Fruit fly (Drosophila melanogaster) whole organism, wandering third instar larva: ENCODE results near the gene Fdx2.
A peak's percentile ranks its signal among the peaks of the same experiment; 100 is the strongest.

Experiments used
- Abd-B ChIP-seq: fragments of >200 bp; optimal IDR thresholded peaks from 2 replicates; lab custom pipeline; 2017; ENCODE audit warnings: missing biosample characterization, missing genetic modification characterization
- CG32264 ChIP-seq: fragments of 200-800 bp; sonication (Bioruptor generic); optimal IDR thresholded peaks from 2 replicates; lab custom pipeline; 2016; ENCODE audit warnings: missing biosample characterization, missing genetic modification characterization
- CG9705 ChIP-seq: fragments of 200-800 bp; sonication (Bioruptor generic); optimal IDR thresholded peaks from 2 replicates; lab custom pipeline; 2018; ENCODE audit warnings: missing biosample characterization, mild to moderate bottlenecking, missing genetic modification characterization
- CrebA ChIP-seq: fragments of 200-800 bp; sonication (Bioruptor generic); optimal IDR thresholded peaks from 2 replicates; lab custom pipeline; 2016; ENCODE audit warnings: missing biosample characterization, mild to moderate bottlenecking, missing genetic modification characterization, borderline replicate concordance
- Dfd ChIP-seq: fragments of >200 bp; optimal IDR thresholded peaks from 2 replicates; lab custom pipeline; 2017; ENCODE audit warnings: missing biosample characterization, missing genetic modification characterization
- Dif ChIP-seq: fragments of 200-275, 200-300 bp; sonication (Bioruptor generic); optimal IDR thresholded peaks from 2 replicates; lab custom pipeline; 2018; ENCODE audit warnings: missing biosample characterization, missing genetic modification characterization; ENCODE audit not compliant: partially characterized antibody
- GATAd ChIP-seq: sonication (Bioruptor generic); optimal IDR thresholded peaks from 2 replicates; lab custom pipeline; 2016; ENCODE audit warnings: missing biosample characterization, missing genetic modification characterization
- Hnf4 ChIP-seq: fragments of 200-800 bp; sonication (Bioruptor generic); optimal IDR thresholded peaks from 2 replicates; lab custom pipeline; 2016; ENCODE audit warnings: missing biosample characterization, mild to moderate bottlenecking, missing genetic modification characterization
- Hr78 ChIP-seq: fragments of >200 bp; optimal IDR thresholded peaks from 2 replicates; lab custom pipeline; 2017; ENCODE audit warnings: missing biosample characterization, missing genetic modification characterization
- Hr83 ChIP-seq: fragments of 200-300 bp; sonication (Bioruptor generic); optimal IDR thresholded peaks from 2 replicates; lab custom pipeline; 2016; ENCODE audit warnings: missing biosample characterization, mild to moderate bottlenecking, missing genetic modification characterization, moderate library complexity; ENCODE audit not compliant: poor library complexity, severe bottlenecking
- Jra ChIP-seq: sonication (Bioruptor generic); optimal IDR thresholded peaks from 2 replicates; lab custom pipeline; 2016; ENCODE audit warnings: missing biosample characterization, missing genetic modification characterization
- Mio ChIP-seq: sonication (Bioruptor generic); optimal IDR thresholded peaks from 2 replicates; lab custom pipeline; 2016; ENCODE audit warnings: missing biosample characterization, missing genetic modification characterization
- Myc ChIP-seq: fragments of >200 bp; optimal IDR thresholded peaks from 2 replicates; lab custom pipeline; 2017
- N ChIP-seq: fragments of >200 bp; optimal IDR thresholded peaks from 2 replicates; lab custom pipeline; 2018; ENCODE audit warnings: missing biosample characterization, missing external identifiers, missing genetic modification characterization
- OdsH ChIP-seq: fragments of 200-800 bp; sonication (Bioruptor generic); optimal IDR thresholded peaks from 2 replicates; lab custom pipeline; 2016; ENCODE audit warnings: missing biosample characterization, mild to moderate bottlenecking, missing genetic modification characterization
- Rel ChIP-seq, 2 experiments: fragments of 200-800 bp; sonication (Bioruptor generic) in 1 of 2; optimal IDR thresholded peaks; 2 replicates in 1 of 2; 3 replicates in 1 of 2; lab custom pipeline; 2016 to 2019; ENCODE audit warnings: mild to moderate bottlenecking in 2 of 2, missing biosample characterization in 2 of 2, missing genetic modification characterization in 2 of 2, moderate library complexity in 1 of 2
- Sp1 ChIP-seq: fragments of 200-800 bp; sonication (Bioruptor generic); optimal IDR thresholded peaks from 3 replicates; lab custom pipeline; 2019; ENCODE audit warnings: missing biosample characterization, mild to moderate bottlenecking, missing genetic modification characterization, moderate library complexity
- Vsx2 ChIP-seq: fragments of 200-300, 225-300 bp; sonication (Bioruptor generic); optimal IDR thresholded peaks from 2 replicates; lab custom pipeline; 2018; ENCODE audit warnings: missing biosample characterization, missing genetic modification characterization; ENCODE audit not compliant: partially characterized antibody
- br ChIP-seq: fragments of 200-800 bp; sonication (Bioruptor generic); optimal IDR thresholded peaks from 2 replicates; lab custom pipeline; 2016; ENCODE audit warnings: missing biosample characterization, missing genetic modification characterization
- brk ChIP-seq: fragments of 200-800 bp; sonication (Bioruptor generic); optimal IDR thresholded peaks from 2 replicates; lab custom pipeline; 2016; ENCODE audit warnings: missing biosample characterization, mild to moderate bottlenecking, missing genetic modification characterization
- dl ChIP-seq, 2 experiments: fragments of 175-275, 200-275 bp in 1 of 2; fragments of 200-275 bp in 1 of 2; sonication (Bioruptor generic); optimal IDR thresholded peaks; lab custom pipeline; 2018; ENCODE audit warnings: mild to moderate bottlenecking in 2 of 2, missing biosample characterization in 2 of 2, missing genetic modification characterization in 2 of 2, moderate library complexity in 2 of 2; ENCODE audit not compliant: partially characterized antibody in 2 of 2, insufficient read depth in 1 of 2
- dmrt93B ChIP-seq: fragments of 200-800 bp; sonication (Bioruptor generic); optimal IDR thresholded peaks from 2 replicates; lab custom pipeline; 2018; ENCODE audit warnings: missing biosample characterization, mild to moderate bottlenecking, missing genetic modification characterization
- dsf ChIP-seq: sonication (Bioruptor generic); optimal IDR thresholded peaks from 2 replicates; lab custom pipeline; 2016; ENCODE audit warnings: missing biosample characterization, missing genetic modification characterization, borderline replicate concordance
- ey ChIP-seq: fragments of 200-800 bp; sonication (Bioruptor generic); optimal IDR thresholded peaks from 2 replicates; lab custom pipeline; 2016; ENCODE audit warnings: missing biosample characterization, missing genetic modification characterization
- foxo ChIP-seq, 2 experiments: fragments of 200-800 bp; sonication (Bioruptor generic); optimal IDR thresholded peaks; 2 replicates in 1 of 2; 3 replicates in 1 of 2; lab custom pipeline; 2016 to 2017; ENCODE audit warnings: missing biosample characterization in 2 of 2, missing genetic modification characterization in 2 of 2
- fru ChIP-seq: fragments of 200-800 bp; sonication (Bioruptor generic); optimal IDR thresholded peaks from 3 replicates; lab custom pipeline; 2016; ENCODE audit warnings: missing biosample characterization, mild to moderate bottlenecking, missing genetic modification characterization
- h ChIP-seq: fragments of 200-800 bp; sonication (Bioruptor generic); optimal IDR thresholded peaks from 3 replicates; lab custom pipeline; 2016; ENCODE audit warnings: missing biosample characterization, mild to moderate bottlenecking, missing genetic modification characterization
- jim ChIP-seq: fragments of 175-275, 200-325 bp; sonication (Bioruptor generic); optimal IDR thresholded peaks from 2 replicates; lab custom pipeline; 2016; ENCODE audit warnings: missing biosample characterization, mild to moderate bottlenecking, missing genetic modification characterization
- lola ChIP-seq: fragments of >200 bp; optimal IDR thresholded peaks from 2 replicates; lab custom pipeline; 2017; ENCODE audit warnings: missing biosample characterization, missing genetic modification characterization
- pan ChIP-seq: fragments of >200 bp; optimal IDR thresholded peaks from 2 replicates; lab custom pipeline; 2017
- psq ChIP-seq: fragments of 200-800 bp; sonication (Bioruptor generic); optimal IDR thresholded peaks from 3 replicates; lab custom pipeline; 2017; ENCODE audit warnings: missing biosample characterization, mild to moderate bottlenecking, missing genetic modification characterization, moderate library complexity
- rgr ChIP-seq: fragments of 200-800 bp; sonication (Bioruptor generic); optimal IDR thresholded peaks from 3 replicates; lab custom pipeline; 2016; ENCODE audit warnings: missing biosample characterization, mild to moderate bottlenecking, missing genetic modification characterization
- sage ChIP-seq: fragments of 200-800 bp; sonication (Bioruptor generic); optimal IDR thresholded peaks from 2 replicates; lab custom pipeline; 2016; ENCODE audit warnings: missing biosample characterization, mild to moderate bottlenecking, missing genetic modification characterization
- sv ChIP-seq: fragments of 200-800 bp; sonication (Bioruptor generic); optimal IDR thresholded peaks from 3 replicates; lab custom pipeline; 2016; ENCODE audit warnings: missing biosample characterization, missing genetic modification characterization
- tai ChIP-seq: sonication (Bioruptor generic); optimal IDR thresholded peaks from 2 replicates; lab custom pipeline; 2016; ENCODE audit warnings: missing biosample characterization, missing genetic modification characterization
- usp ChIP-seq: fragments of >200 bp; optimal IDR thresholded peaks from 2 replicates; lab custom pipeline; 2017; ENCODE audit warnings: missing biosample characterization, missing genetic modification characterization
- woc ChIP-seq: sonication (Bioruptor generic); optimal IDR thresholded peaks from 2 replicates; lab custom pipeline; 2016; ENCODE audit warnings: missing biosample characterization, mild to moderate bottlenecking, missing genetic modification characterization

The Fdx2 gene

DNA sequence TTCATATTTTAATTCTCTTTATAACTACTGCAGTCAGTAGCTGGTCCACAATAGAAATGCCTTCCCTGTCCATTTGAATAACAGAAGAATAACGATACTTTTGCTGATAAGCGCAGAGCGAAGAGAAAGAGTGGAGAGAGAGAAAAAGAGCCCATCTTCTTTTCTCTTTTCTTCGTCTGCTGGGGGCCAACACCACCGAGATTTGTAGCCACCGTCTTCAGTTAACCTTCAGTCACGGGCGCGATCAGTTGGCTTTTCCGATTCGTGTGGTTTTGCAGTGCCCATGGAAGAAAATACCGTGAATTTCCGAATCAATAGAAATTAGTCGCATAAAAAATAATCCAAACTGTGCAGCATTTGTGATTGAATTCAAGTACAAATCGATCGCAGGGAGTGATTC lies 28.8 kb upstream of the Fdx2 start, which contains the start of gene CG1273:
TSS of gene CG1273 (plus strand) at position 218 of the 400 bp plus-strand sequence.
- TF ChIP-seq Hnf4 (GFP tag; lab: Kevin White, UChicago) (no peak), fru (GFP tag; lab: Kevin White, UChicago) (no peak)

DNA sequence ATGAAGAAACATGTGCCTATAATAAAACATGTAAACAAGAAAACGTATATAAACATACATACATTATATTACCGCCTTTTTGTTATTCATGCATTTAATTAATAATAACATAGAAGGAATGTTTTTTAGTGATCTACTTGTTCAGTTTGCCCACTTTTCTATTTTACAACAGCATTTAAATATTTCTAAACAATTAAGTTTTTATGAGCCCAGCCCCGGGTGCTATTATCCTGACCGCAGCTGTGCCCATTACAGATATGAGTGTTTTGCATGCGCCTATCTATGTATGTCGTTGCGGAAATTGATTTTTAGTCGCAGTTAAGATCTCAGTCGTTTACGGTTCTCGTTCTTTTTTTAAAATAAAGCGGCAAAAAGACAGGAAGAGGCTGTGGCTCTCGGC lies 27.3 kb upstream of the Fdx2 start:
- TF ChIP-seq rgr, result no peak
- TF ChIP-seq CrebA (GFP tag; lab: Kevin White, UChicago), result no peak

DNA sequence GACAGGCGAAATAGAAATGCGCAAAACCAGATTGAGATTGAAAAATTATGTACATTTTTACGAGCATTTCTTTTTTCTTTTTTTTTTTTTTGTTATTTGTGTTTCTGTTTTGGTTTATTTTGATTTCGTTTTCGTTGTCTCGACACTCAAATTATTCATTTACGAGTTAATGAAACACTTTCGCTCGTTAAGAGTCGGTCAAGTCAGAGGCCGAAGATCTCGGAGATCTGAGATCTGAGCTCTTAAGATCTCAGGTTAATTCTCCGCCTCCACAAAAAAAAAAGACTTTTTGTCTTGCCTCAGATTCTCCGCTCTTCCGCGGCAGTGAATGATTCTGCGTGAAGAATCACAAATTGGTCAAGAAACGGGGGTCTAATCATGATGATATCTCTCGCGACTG lies 26.4 kb upstream of the Fdx2 start:
- TF ChIP-seq usp, result no peak
- TF ChIP-seq, all 38 proteins: peak for 0

- TF ChIP-seq rgr, result no peak
- no peak for TF ChIP-seq sv (GFP tag; lab: Kevin White, UChicago)
- no peak for TF ChIP-seq Myc
- TF ChIP-seq N (GFP tag; lab: Kevin White, UChicago), result no peak
- TF ChIP-seq Dif, result no peak
- no peak for TF ChIP-seq pan
Observed at dm6 chr3L:4267403-4267802, 24.9 kb upstream of the Fdx2 start, which contains the start of gene CG33764. Gene CG33764, minus strand, starts transcription at chr3L:4267503.

DNA sequence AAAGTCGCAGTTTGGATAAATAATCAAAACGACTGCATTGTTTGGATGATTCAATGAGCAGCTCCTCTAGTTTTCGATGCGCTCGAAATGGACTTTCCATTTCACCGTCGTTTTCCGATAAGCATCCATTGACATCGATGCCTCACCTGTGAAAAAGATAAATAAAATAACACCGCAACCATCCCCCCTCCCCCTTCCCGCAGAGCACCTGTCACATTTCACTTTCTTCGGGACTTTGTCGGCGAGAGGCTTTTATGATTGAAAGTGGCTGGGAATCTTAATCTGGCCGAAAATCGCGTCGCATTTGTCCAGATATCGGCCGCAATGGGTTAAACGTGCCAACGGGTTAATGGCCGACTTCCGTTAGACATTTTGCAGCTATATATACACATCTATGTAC lies 23.1 kb upstream of the Fdx2 start:
- no peak for TF ChIP-seq dmrt93B
- TF ChIP-seq CG32264 (GFP tag; lab: Kevin White, UChicago), result no peak
- no peak for TF ChIP-seq woc (GFP tag; lab: Kevin White, UChicago)
- no peak for TF ChIP-seq h
- no peak for TF ChIP-seq Vsx2 (GFP tag; lab: Kevin White, UChicago)
- TF ChIP-seq Hr78 (GFP tag; lab: Kevin White, UChicago), result no peak
- TF ChIP-seq OdsH (GFP tag; lab: Kevin White, UChicago), result no peak
- no peak for TF ChIP-seq sv (GFP tag; lab: Kevin White, UChicago)
- no peak for TF ChIP-seq foxo (GFP tag; optimal IDR thresholded peaks at IDR 0.05; lab: Kevin White, UChicago)
- no peak for TF ChIP-seq dl (GFP tag; optimal IDR thresholded peaks at IDR 0.05; lab: Kevin White, UChicago; ENCODE audit: insufficient read depth in 1 of 2, partially characterized antibody in 2 of 2)
- no peak for TF ChIP-seq dsf (GFP tag; lab: Kevin White, UChicago)
- TF ChIP-seq pan, result no peak
- TF ChIP-seq br, result no peak

DNA sequence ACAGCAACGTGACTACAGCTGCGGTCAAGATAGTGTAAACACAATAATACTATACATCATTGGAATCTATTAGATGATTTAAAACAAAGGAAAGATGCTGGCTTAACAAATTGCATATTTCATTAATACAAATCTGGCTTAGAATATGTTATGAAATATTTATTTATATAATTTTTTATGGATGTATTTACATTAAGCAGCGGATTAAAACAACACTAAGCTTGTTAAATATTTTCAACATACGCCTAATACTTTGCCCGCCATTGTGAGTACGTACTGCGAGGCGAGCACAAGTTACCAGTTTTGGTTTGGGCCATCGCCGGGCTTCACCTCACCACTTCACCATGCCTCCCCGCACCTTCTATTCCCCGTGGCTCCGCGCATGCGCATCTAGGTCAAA lies 22.4 kb upstream of the Fdx2 start:
- TF ChIP-seq Sp1 (GFP tag; lab: Kevin White, UChicago) (peak; percentile 90), CrebA (GFP tag; lab: Kevin White, UChicago) (no peak), sage (peak; percentile 47), Hr83 (GFP tag; lab: Kevin White, UChicago) (no peak), Myc (no peak), jim (GFP tag; lab: Kevin White, UChicago) (no peak), fru (GFP tag; lab: Kevin White, UChicago) (peak; percentile 71), dl (GFP tag; optimal IDR thresholded peaks at IDR 0.05; lab: Kevin White, UChicago; ENCODE audit: insufficient read depth in 1 of 2, partially characterized antibody in 2 of 2) (no peak), CG32264 (GFP tag; lab: Kevin White, UChicago) (no peak), Mio (no peak), dsf (GFP tag; lab: Kevin White, UChicago) (no peak), tai (GFP tag; lab: Kevin White, UChicago) (no peak), Hr78 (GFP tag; lab: Kevin White, UChicago) (no peak), dmrt93B (peak; percentile 75), GATAd (no peak), Abd-B (GFP tag; lab: Kevin White, UChicago) (no peak), woc (GFP tag; lab: Kevin White, UChicago) (peak; percentile 53), psq (peak; percentile 75), Dfd (GFP tag; lab: Kevin White, UChicago) (no peak), OdsH (GFP tag; lab: Kevin White, UChicago) (peak; percentile 86), sv (GFP tag; lab: Kevin White, UChicago) (peak; percentile 3), Rel (GFP tag; optimal IDR thresholded peaks at IDR 0.05; lab: Kevin White, UChicago) (peak; percentile 50), Rel (tag; optimal IDR thresholded peaks at IDR 0.05; lab: Kevin White, UChicago) (peak; percentile 63), Vsx2 (GFP tag; lab: Kevin White, UChicago) (no peak), CG9705 (GFP tag; lab: Kevin White, UChicago) (peak; percentile 61), foxo (GFP tag; optimal IDR thresholded peaks at IDR 0.05; lab: Kevin White, UChicago) (peak in 1 of 2 experiments; percentile 86), rgr (peak; percentile 79), ey (GFP tag; lab: Kevin White, UChicago) (peak; percentile 55), Dif (no peak), br (peak; percentile 56), pan (no peak), Hnf4 (GFP tag; lab: Kevin White, UChicago) (peak; percentile 52), h (peak; percentile 83), usp (no peak), lola (GFP tag; lab: Kevin White, UChicago) (no peak), brk (GFP tag; lab: Kevin White, UChicago) (peak; percentile 55), Jra (GFP tag; lab: Kevin White, UChicago) (no peak)
